Worm (Caenorhabditis elegans) whole organism, young adult: ENCODE data around the gene ZK177.9.
"Not testable (repeated sequence)": the region's sequence is repeated elsewhere in the genome, so short reads cannot be mapped to it uniquely, and the experiment has no call there.

Source experiments
- K11D2.4 ChIP-seq: fragments of 200-800 bp; sonication (Bioruptor generic); IDR thresholded peaks from 2 replicates; pipeline ENCODE4 v1.3.6; 2022; ENCODE audit warnings: missing genetic modification reagents, missing genetic modification characterization, missing compliant biosample characterization
- K12H6.12 ChIP-seq: fragments of 200-800 bp; sonication (Bioruptor generic); optimal IDR thresholded peaks from 2 replicates; lab custom pipeline; 2018; ENCODE audit warnings: mild to moderate bottlenecking, missing genetic modification characterization, missing compliant biosample characterization
- T26A5.8 ChIP-seq: sonication (generic microtip); optimal IDR thresholded peaks from 2 replicates; lab custom pipeline; 2016; ENCODE audit warnings: missing genetic modification characterization, missing compliant biosample characterization
- Y53G8AR.9 ChIP-seq: fragments of 200-800 bp; sonication (Bioruptor generic); conservative IDR thresholded peaks from 2 replicates; pipeline ENCODE4 v1.3.6; 2022; ENCODE audit warnings: missing genetic modification reagents, missing genetic modification characterization, missing compliant biosample characterization
- Y56A3A.18 ChIP-seq: fragments of 200-800 bp; sonication (Bioruptor generic); IDR thresholded peaks from 2 replicates; pipeline ENCODE4 v1.3.6; 2022; ENCODE audit warnings: missing genetic modification reagents, missing genetic modification characterization, missing compliant biosample characterization
- attf-3 ChIP-seq: fragments of 200-800 bp; sonication (Bioruptor generic); conservative IDR thresholded peaks from 2 replicates; pipeline ENCODE4 v1.3.6; 2022; ENCODE audit warnings: missing genetic modification reagents, missing genetic modification characterization, missing compliant biosample characterization
- attf-6 ChIP-seq: fragments of 200-800 bp; sonication (Bioruptor generic); IDR thresholded peaks from 2 replicates; pipeline ENCODE4 v1.3.6; 2022; ENCODE audit warnings: missing genetic modification reagents, missing genetic modification characterization, missing compliant biosample characterization
- ceh-40 ChIP-seq: fragments of 200-800 bp; sonication (Bioruptor generic); IDR thresholded peaks from 2 replicates; pipeline ENCODE4 v1.3.6; 2022; ENCODE audit warnings: missing genetic modification characterization, missing compliant biosample characterization
- ceh-79 ChIP-seq: sonication (generic microtip); optimal IDR thresholded peaks from 2 replicates; lab custom pipeline; 2017; ENCODE audit warnings: mild to moderate bottlenecking, missing genetic modification characterization, missing compliant biosample characterization
- efl-1 ChIP-seq: fragments of 150-350 bp; optimal IDR thresholded peaks from 2 replicates; lab custom pipeline; 2014; ENCODE audit warnings: missing biosample characterization, missing genetic modification reagents, missing genetic modification characterization
- egl-18 ChIP-seq: fragments of 200-800 bp; sonication (Bioruptor generic); IDR thresholded peaks from 2 replicates; pipeline ENCODE4 v1.3.6; 2022; ENCODE audit warnings: missing genetic modification reagents, missing genetic modification characterization, missing compliant biosample characterization
- ekl-4 ChIP-seq: fragments of 200-800 bp; sonication (Bioruptor generic); IDR thresholded peaks from 2 replicates; pipeline ENCODE4 v1.3.6; 2022; ENCODE audit warnings: missing genetic modification reagents, missing genetic modification characterization, missing compliant biosample characterization
- fkh-3 ChIP-seq: sonication (generic microtip); optimal IDR thresholded peaks from 2 replicates; lab custom pipeline; 2016; ENCODE audit warnings: mild to moderate bottlenecking, missing genetic modification characterization, missing compliant biosample characterization
- gei-17 ChIP-seq: fragments of 200-800 bp; sonication (Bioruptor generic); optimal IDR thresholded peaks from 2 replicates; lab custom pipeline; 2018; ENCODE audit warnings: mild to moderate bottlenecking, missing genetic modification characterization, missing compliant biosample characterization
- hlh-26 ChIP-seq: fragments of 200-800 bp; sonication (Bioruptor generic); conservative IDR thresholded peaks from 2 replicates; pipeline ENCODE4 v1.3.6; 2022; ENCODE audit warnings: missing genetic modification reagents, missing genetic modification characterization, missing compliant biosample characterization
- lin-35 ChIP-seq, 3 experiments: fragments of 150-350 bp in 2 of 3; sonication (generic microtip) in 1 of 3; optimal IDR thresholded peaks; 2 replicates each; lab custom pipeline; 2014 to 2018; ENCODE audit warnings: missing biosample characterization in 3 of 3, missing genetic modification characterization in 3 of 3, missing genetic modification reagents in 3 of 3
- lin-54 ChIP-seq: fragments of 200-800 bp; sonication (Bioruptor generic); optimal IDR thresholded peaks from 2 replicates; lab custom pipeline; 2018; ENCODE audit warnings: mild to moderate bottlenecking, missing genetic modification characterization, missing compliant biosample characterization
- lsl-1 ChIP-seq: fragments of 200-800 bp; sonication (Bioruptor generic); optimal IDR thresholded peaks from 2 replicates; lab custom pipeline; 2018; ENCODE audit warnings: mild to moderate bottlenecking, missing genetic modification characterization, moderate library complexity, missing compliant biosample characterization
- mel-28 ChIP-seq: sonication (generic microtip); optimal IDR thresholded peaks from 2 replicates; lab custom pipeline; 2016; ENCODE audit warnings: borderline replicate concordance, mild to moderate bottlenecking, missing genetic modification characterization, missing compliant biosample characterization
- nfya-1 ChIP-seq: sonication (generic microtip); optimal IDR thresholded peaks from 2 replicates; lab custom pipeline; 2017; ENCODE audit warnings: antibody characterized with exemption, missing compliant biosample characterization, missing genetic modification characterization, borderline replicate concordance; ENCODE audit not compliant: insufficient read depth
- nfyb-1 ChIP-seq: fragments of 200-800 bp; sonication (Bioruptor generic); IDR thresholded peaks from 2 replicates; pipeline ENCODE4 v1.3.6; 2022; ENCODE audit warnings: missing genetic modification reagents, missing genetic modification characterization, missing compliant biosample characterization
- nhr-90 ChIP-seq: sonication (generic microtip); optimal IDR thresholded peaks from 2 replicates; lab custom pipeline; 2016; ENCODE audit warnings: missing genotype, mild to moderate bottlenecking, missing genetic modification characterization, missing compliant biosample characterization
- rec-8 ChIP-seq, 2 experiments: sonication (generic microtip); optimal IDR thresholded peaks; 2 replicates each; lab custom pipeline; 2016; ENCODE audit warnings: mild to moderate bottlenecking in 2 of 2, missing genetic modification characterization in 2 of 2, missing genetic modification reagents in 2 of 2, missing genotype in 2 of 2, missing biosample characterization in 1 of 2, missing compliant biosample characterization in 1 of 2, moderate library complexity in 1 of 2
- sea-2 ChIP-seq: fragments of 200-800 bp; sonication (Bioruptor generic); IDR thresholded peaks from 2 replicates; pipeline ENCODE4 v1.3.6; 2022; ENCODE audit warnings: missing genetic modification characterization, missing compliant biosample characterization
- snpc-1.3 ChIP-seq: sonication (generic microtip); optimal IDR thresholded peaks from 2 replicates; lab custom pipeline; 2017; ENCODE audit warnings: missing genetic modification characterization, mild to moderate bottlenecking, missing compliant biosample characterization, antibody characterized with exemption, moderate library complexity, missing genotype, missing genetic modification reagents; ENCODE audit not compliant: insufficient read depth
- ztf-25 ChIP-seq: fragments of 200-800 bp; sonication (Bioruptor generic); IDR thresholded peaks from 2 replicates; pipeline ENCODE4 v1.3.6; 2022; ENCODE audit warnings: missing genetic modification reagents, missing genetic modification characterization, missing compliant biosample characterization

Gene ZK177.9

ce11 chrII:5543476-5544144 is 26.1 kb upstream of the ZK177.9 start (continued):
- TF ChIP-seq T26A5.8 (peak; percentile 40), lin-35 (GFP tag; optimal IDR thresholded peaks at IDR 0.05; lab: Kevin White, UChicago) (peak in 2 of 3 experiments; percentile 73 to 91)

- TF ChIP-seq ztf-25 (no peak), Y53G8AR.9 (GFP tag; lab: Robert Waterston, UW) (no peak), lin-54 (GFP tag; lab: Kevin White, UChicago) (no peak), nfyb-1 (GFP tag; lab: Robert Waterston, UW) (no peak), K11D2.4 (no peak), ekl-4 (no peak), attf-6 (GFP tag; lab: Robert Waterston, UW) (no peak), T26A5.8 (no peak), gei-17 (GFP tag; lab: Kevin White, UChicago) (no peak), mel-28 (tag; lab: Kevin White, UChicago) (no peak), sea-2 (GFP tag; lab: Robert Waterston, UW) (no peak), fkh-3 (tag; lab: Kevin White, UChicago) (no peak), nhr-90 (tag; lab: Kevin White, UChicago) (no peak), ceh-79 (no peak), lin-35 (GFP tag; optimal IDR thresholded peaks at IDR 0.05; lab: Kevin White, UChicago) (no peak), attf-3 (GFP tag; lab: Robert Waterston, UW) (no peak), K12H6.12 (tag; lab: Kevin White, UChicago) (no peak), Y56A3A.18 (GFP tag; lab: Robert Waterston, UW) (no peak), ceh-40 (GFP tag; lab: Robert Waterston, UW) (no peak)
These were observed 24.1 kb upstream of the ZK177.9 start, which contains the start of gene C17C3.24 for ce11 chrII:5541685-5542084. TSS of gene C17C3.24 (minus strand) at chrII:5541785.

DNA sequence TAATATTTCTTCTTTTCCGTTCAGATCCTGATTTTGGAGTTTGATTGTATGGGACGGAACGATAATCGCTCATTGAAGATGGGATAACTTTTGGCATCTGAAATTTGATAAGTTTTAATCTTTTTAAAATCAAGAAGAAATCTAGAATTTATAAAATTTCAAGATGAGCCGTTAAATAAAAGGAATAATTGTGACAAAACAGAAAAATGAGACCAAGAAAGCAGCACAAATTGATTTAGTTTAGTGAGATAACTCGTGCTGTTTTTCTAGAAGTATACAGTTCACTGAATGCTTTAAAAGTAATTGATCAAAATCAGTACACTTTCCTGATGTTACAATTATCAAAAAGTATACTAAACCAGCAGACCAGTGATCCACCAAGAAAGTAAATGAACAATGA is 22.6 kb upstream of the ZK177.9 start, which contains the start of gene hlh-27:
TSS of gene hlh-27 (minus strand) at position 101 of the 400 bp plus-strand sequence.
- TF ChIP-seq hlh-26 (GFP tag; lab: Robert Waterston, UW); egl-18 (GFP tag; lab: Robert Waterston, UW); lsl-1 (GFP tag; lab: Kevin White, UChicago): not testable (repeated sequence)
- TF ChIP-seq, all 124 proteins: peak for 0; not testable (repeated sequence) for 124

- TF ChIP-seq efl-1: no peak
These were observed 20.0 kb upstream of the ZK177.9 start, which contains the start of gene C17C3.11 for ce11 chrII:5537524-5537923. TSS of gene C17C3.11 (plus strand) at chrII:5537824.

DNA sequence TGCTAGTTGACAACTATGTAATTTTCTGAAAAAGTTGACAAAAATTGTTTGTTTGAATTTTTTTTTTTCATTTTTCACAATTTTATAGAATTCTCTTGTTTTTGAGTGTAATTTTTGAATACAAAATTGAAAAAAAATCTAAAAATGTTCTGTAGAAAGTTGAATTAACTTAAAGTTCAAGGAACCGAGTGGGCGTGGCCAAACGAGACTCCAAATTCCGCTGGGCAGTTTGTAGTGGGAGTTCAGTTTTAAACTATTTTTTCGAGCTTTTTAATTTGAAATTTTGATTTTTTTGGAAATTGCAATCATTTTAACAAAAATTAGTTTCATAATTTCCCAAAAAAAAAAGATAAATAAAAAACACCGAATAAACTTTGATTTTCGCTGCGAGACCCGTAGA is 19.5 kb upstream of the ZK177.9 start:
- peak; percentile 39; the same call in 1 of the 2 replicates for TF ChIP-seq attf-3 (GFP tag; lab: Robert Waterston, UW)
- no peak for TF ChIP-seq nfya-1 (tag; lab: Kevin White, UChicago)

- TF ChIP-seq snpc-1.3 (tag; lab: Kevin White, UChicago); rec-8 (tag; optimal IDR thresholded peaks at IDR 0.05; lab: Kevin White, UChicago); lin-54 (GFP tag; lab: Kevin White, UChicago): not testable (repeated sequence)
These were observed 17.4 kb upstream of the ZK177.9 start, which contains the start of gene hlh-25 for ce11 chrII:5534939-5535338. TSS of gene hlh-25 (plus strand) at chrII:5535239.
